Worm (Caenorhabditis elegans): ENCODE measurements around the gene best-5.

ce11 chrIII:9696417-9696816 lies 6.4 kb upstream of the best-5 start, which contains the start of gene bud-31:
- TF ChIP-seq ztf-16 (tag; optimal IDR thresholded peaks at IDR 0.05): no peak
- TF ChIP-seq elt-2 (tag; optimal IDR thresholded peaks at IDR 0.05): no peak
- no peak for TF ChIP-seq ceh-14 (tag; optimal IDR thresholded peaks at IDR 0.05)
- TF ChIP-seq nfya-1 (tag; optimal IDR thresholded peaks at IDR 0.05): no peak
- TF ChIP-seq pag-3 (tag; optimal IDR thresholded peaks at IDR 0.05; ENCODE audit: borderline replicate concordance): no peak
- no peak for TF ChIP-seq pha-4 (tag; optimal IDR thresholded peaks at IDR 0.05)
- TF ChIP-seq hlh-30 (tag; optimal IDR thresholded peaks at IDR 0.05; ENCODE audit: insufficient read depth): no peak
- TF ChIP-seq fkh-6 (tag; optimal IDR thresholded peaks at IDR 0.05): no peak
- TF ChIP-seq npax-4 (tag; optimal IDR thresholded peaks at IDR 0.05): no peak
- no peak for TF ChIP-seq ama-1 (optimal IDR thresholded peaks at IDR 0.05)
- no peak for TF ChIP-seq nhr-11 (tag; optimal IDR thresholded peaks at IDR 0.05)
- no peak for TF ChIP-seq syd-9 (tag; optimal IDR thresholded peaks at IDR 0.05)
- TF ChIP-seq eyg-1 (tag; optimal IDR thresholded peaks at IDR 0.05): no peak
- TF ChIP-seq ceh-45 (GFP tag; IDR thresholded peaks at IDR 0.05): no peak

Measured in whole organism, late embryonic.